Fruit fly (Drosophila melanogaster): ENCODE measurements around the gene Afti.

Afti gene

dm6 chr3R:14346838-14347745, 20.6 kb upstream of the Afti start (continued):
- TF ChIP-seq CG4424 (GFP tag; optimal IDR thresholded peaks at IDR 0.05) (peak; percentile 64), Aef1 (GFP tag; IDR thresholded peaks at IDR 0.05) (peak; percentile 24; the same call in 1 of the 3 replicates), Vsx1 (GFP tag; optimal IDR thresholded peaks at IDR 0.05) (peak; percentile 20), oc (tag; optimal IDR thresholded peaks at IDR 0.05) (no peak), Hr51 (GFP tag; optimal IDR thresholded peaks at IDR 0.05) (peak in 1 of 2 experiments; percentile 77), trh (GFP tag; optimal IDR thresholded peaks at IDR 0.05) (peak; percentile 17), CG8924 (tag; optimal IDR thresholded peaks at IDR 0.05) (peak; percentile 65), CG6765 (GFP tag; optimal IDR thresholded peaks at IDR 0.05) (peak; percentile 36), unpg (GFP tag; optimal IDR thresholded peaks at IDR 0.05) (peak; percentile 60), wdn (GFP tag; IDR thresholded peaks at IDR 0.05) (0 out of 2 replicates have a peak, but pooled peaks have one; percentile 27), dysf (GFP tag; IDR thresholded peaks at IDR 0.05) (peak; percentile 69), Sin3A (optimal IDR thresholded peaks at IDR 0.05) (no peak), CG30403 (GFP tag; optimal IDR thresholded peaks at IDR 0.05) (peak; percentile 62), CG42726 (GFP tag; IDR thresholded peaks at IDR 0.05; ENCODE audit: partially characterized antibody) (no peak), CG4854 (GFP tag; optimal IDR thresholded peaks at IDR 0.05) (no peak), CG2116 (GFP tag; optimal IDR thresholded peaks at IDR 0.05) (peak; percentile 16), CG12104 (GFP tag; optimal IDR thresholded peaks at IDR 0.05) (peak; percentile 22), sqz (GFP tag; optimal IDR thresholded peaks at IDR 0.05) (peak; percentile 18), E2f1 (GFP tag; IDR thresholded peaks at IDR 0.05) (peak; percentile 27; the same call in 1 of the 2 replicates), Mrtf (GFP tag; IDR thresholded peaks at IDR 0.05) (0 out of 3 replicates have a peak, but pooled peaks have one; percentile 12), gro (GFP tag; optimal IDR thresholded peaks at IDR 0.05) (no peak), CG7963 (GFP tag; IDR thresholded peaks at IDR 0.05; ENCODE audit: partially characterized antibody) (no peak), HLH54F (GFP tag; optimal IDR thresholded peaks at IDR 0.05) (no peak), CG4360 (GFP tag; IDR thresholded peaks at IDR 0.05) (peak; percentile 82), tap (tag; optimal IDR thresholded peaks at IDR 0.05) (peak; percentile 14), cas (GFP tag; IDR thresholded peaks at IDR 0.05) (0 out of 2 replicates have a peak, but pooled peaks have one; percentile 46), chinmo (GFP tag; IDR thresholded peaks at IDR 0.05; ENCODE audit: partially characterized antibody) (peak; percentile 88; the same call in 1 of the 4 replicates), Six4 (GFP tag; optimal IDR thresholded peaks at IDR 0.05) (no peak), CG18599 (GFP tag; optimal IDR thresholded peaks at IDR 0.05) (peak; percentile 88), Bdp1 (GFP tag; optimal IDR thresholded peaks at IDR 0.05) (no peak), hkb (optimal IDR thresholded peaks at IDR 0.05) (no peak), hkb (GFP tag; IDR thresholded peaks at IDR 0.05) (peak; percentile 78), CG30431 (GFP tag; optimal IDR thresholded peaks at IDR 0.05) (peak; percentile 20), odd (GFP tag; optimal IDR thresholded peaks at IDR 0.05) (peak; percentile 51), croc (GFP tag; conservative IDR thresholded peaks at IDR 0.05) (no peak), bab2 (GFP tag; optimal IDR thresholded peaks at IDR 0.05) (peak; percentile 47), Lpt (GFP tag; optimal IDR thresholded peaks at IDR 0.05) (no peak), tio (GFP tag; optimal IDR thresholded peaks at IDR 0.05) (peak; percentile 66), CG15479 (GFP tag; optimal IDR thresholded peaks at IDR 0.05) (no peak), CG10209 (GFP tag; optimal IDR thresholded peaks at IDR 0.05) (peak; percentile 65), sc (optimal IDR thresholded peaks at IDR 0.05) (no peak), sc (GFP tag; optimal IDR thresholded peaks at IDR 0.05) (peak; percentile 10), tna (GFP tag; IDR thresholded peaks at IDR 0.05; ENCODE audit: partially characterized antibody) (no peak), CG18011 (GFP tag; optimal IDR thresholded peaks at IDR 0.05) (peak; percentile 40), CG32532 (GFP tag; IDR thresholded peaks at IDR 0.05) (peak; percentile 57; the same call in 1 of the 2 replicates), Fer1 (GFP tag; optimal IDR thresholded peaks at IDR 0.05) (peak; percentile 66), CG8290 (GFP tag; optimal IDR thresholded peaks at IDR 0.05) (no peak), CG8290 (tag; optimal IDR thresholded peaks at IDR 0.05) (no peak), phol (tag; optimal IDR thresholded peaks at IDR 0.05) (peak; percentile 66)

Data from whole organism, embryonic.